Fruit fly (Drosophila melanogaster) whole organism, embryonic: ENCODE results near the gene roq.

Experiments used
- Aef1 ChIP-seq: fragments of 200-800 bp; sonication (Bioruptor generic); IDR thresholded peaks from 3 replicates; pipeline ENCODE4 v1.3.6; 2022; ENCODE audit warnings: missing biosample characterization, missing genetic modification characterization
- Antp ChIP-seq: fragments of 200-800 bp; sonication (Bioruptor generic); optimal IDR thresholded peaks from 3 replicates; lab custom pipeline; 2016; ENCODE audit warnings: missing biosample characterization, missing genetic modification characterization
- CG10959 ChIP-seq: fragments of 200-800 bp; sonication (Bioruptor generic); IDR thresholded peaks from 2 replicates; pipeline ENCODE4 v1.3.6; 2022; ENCODE audit warnings: missing biosample characterization, missing genetic modification characterization
- CG11247 ChIP-seq: fragments of 200-800 bp; sonication (Bioruptor generic); IDR thresholded peaks from 2 replicates; pipeline ENCODE4 v1.3.6; 2022; ENCODE audit warnings: missing biosample characterization, missing genetic modification characterization
- CG11723 ChIP-seq: fragments of 200-800 bp; sonication (Bioruptor generic); optimal IDR thresholded peaks from 2 replicates; lab custom pipeline; 2017; ENCODE audit warnings: missing biosample characterization, mild to moderate bottlenecking, missing genetic modification characterization
- CG14014 ChIP-seq: fragments of 200-800 bp; sonication (Bioruptor generic); IDR thresholded peaks from 2 replicates; pipeline ENCODE4 v1.3.6; 2022; ENCODE audit warnings: missing biosample characterization, missing genetic modification characterization
- CG15696 ChIP-seq: fragments of 200-800 bp; sonication (Bioruptor generic); optimal IDR thresholded peaks from 2 replicates; lab custom pipeline; 2019; ENCODE audit warnings: missing biosample characterization, mild to moderate bottlenecking, missing genetic modification characterization, moderate library complexity
- CG16815 ChIP-seq: fragments of 200-800 bp; sonication (Bioruptor generic); optimal IDR thresholded peaks from 3 replicates; lab custom pipeline; 2017; ENCODE audit warnings: missing biosample characterization, mild to moderate bottlenecking, missing genetic modification characterization
- CG18619 ChIP-seq: fragments of 200-800 bp; sonication (Bioruptor generic); optimal IDR thresholded peaks from 3 replicates; lab custom pipeline; 2017; ENCODE audit warnings: missing biosample characterization, mild to moderate bottlenecking, missing genetic modification characterization
- CG4282 ChIP-seq: fragments of 200-800 bp; sonication (Bioruptor generic); optimal IDR thresholded peaks from 2 replicates; lab custom pipeline; 2016; ENCODE audit warnings: missing biosample characterization, missing genetic modification characterization
- CG4424 ChIP-seq: fragments of 200-800 bp; sonication (Bioruptor generic); optimal IDR thresholded peaks from 3 replicates; lab custom pipeline; 2016; ENCODE audit warnings: missing biosample characterization, missing genetic modification characterization
- CG6765 ChIP-seq: fragments of 200-800 bp; sonication (Bioruptor generic); optimal IDR thresholded peaks from 3 replicates; lab custom pipeline; 2017; ENCODE audit warnings: missing biosample characterization, mild to moderate bottlenecking, missing genetic modification characterization
- CG8765 ChIP-seq: fragments of 200-800 bp; sonication (Bioruptor generic); IDR thresholded peaks from 2 replicates; pipeline ENCODE4 v1.3.6; 2022; ENCODE audit warnings: missing biosample characterization, missing genetic modification characterization
- CG9876 ChIP-seq: fragments of 200-800 bp; sonication (Bioruptor generic); optimal IDR thresholded peaks from 2 replicates; lab custom pipeline; 2016; ENCODE audit warnings: missing biosample characterization, missing genetic modification characterization
- CTCF ChIP-seq: fragments of 200-800 bp; sonication (Bioruptor generic); optimal IDR thresholded peaks from 2 replicates; lab custom pipeline; 2017; ENCODE audit warnings: missing biosample characterization, mild to moderate bottlenecking, missing genetic modification characterization, moderate library complexity
- E2f2 ChIP-seq: fragments of 200-800 bp; sonication (Bioruptor generic); IDR thresholded peaks from 2 replicates; pipeline ENCODE4 v1.3.6; 2022; ENCODE audit warnings: missing biosample characterization, missing genetic modification characterization
- ERR ChIP-seq: fragments of 200-800 bp; sonication (Bioruptor generic); optimal IDR thresholded peaks from 2 replicates; lab custom pipeline; 2016; ENCODE audit warnings: missing biosample characterization, missing genetic modification characterization
- Gug ChIP-seq: fragments of 200-800 bp; sonication (Bioruptor generic); IDR thresholded peaks from 4 replicates; pipeline ENCODE4 v1.3.6; 2022; ENCODE audit warnings: missing biosample characterization, missing genetic modification characterization
- HmgZ ChIP-seq: fragments of 200-800 bp; sonication (Bioruptor generic); optimal IDR thresholded peaks from 2 replicates; lab custom pipeline; 2018; ENCODE audit warnings: missing biosample characterization, mild to moderate bottlenecking, missing genetic modification characterization
- MTF-1 ChIP-seq: fragments of 200-800 bp; sonication (Bioruptor generic); optimal IDR thresholded peaks from 2 replicates; lab custom pipeline; 2018; ENCODE audit warnings: missing biosample characterization, mild to moderate bottlenecking, missing genetic modification characterization, borderline replicate concordance
- Nf-YB ChIP-seq: fragments of 200-800 bp; sonication (Bioruptor generic); optimal IDR thresholded peaks from 3 replicates; lab custom pipeline; 2019; ENCODE audit warnings: missing biosample characterization, mild to moderate bottlenecking, missing genetic modification characterization, moderate library complexity
- Side ChIP-seq: fragments of 200-800 bp; sonication (Bioruptor generic); optimal IDR thresholded peaks from 2 replicates; lab custom pipeline; 2016; ENCODE audit warnings: missing biosample characterization, missing genetic modification characterization
- Sry-β ChIP-seq: fragments of 200-800 bp; sonication (Bioruptor generic); optimal IDR thresholded peaks from 2 replicates; lab custom pipeline; 2018; ENCODE audit warnings: missing biosample characterization, mild to moderate bottlenecking, missing genetic modification characterization, moderate library complexity
- Taf1 ChIP-seq: fragments of 200-800 bp; sonication (Bioruptor generic); IDR thresholded peaks from 2 replicates; pipeline ENCODE4 v1.3.6; 2022; ENCODE audit warnings: missing biosample characterization, missing genetic modification characterization
- Vsx1 ChIP-seq: fragments of 200-800 bp; sonication (Bioruptor generic); optimal IDR thresholded peaks from 2 replicates; lab custom pipeline; 2017; ENCODE audit warnings: missing biosample characterization, mild to moderate bottlenecking, missing genetic modification characterization, missing genetic modification reagents
- kah ChIP-seq: fragments of 200-800 bp; sonication (Bioruptor generic); optimal IDR thresholded peaks from 2 replicates; lab custom pipeline; 2018; ENCODE audit warnings: missing biosample characterization, mild to moderate bottlenecking, missing genetic modification characterization
- klu ChIP-seq: fragments of 200-800 bp; sonication (Bioruptor generic); IDR thresholded peaks from 2 replicates; pipeline ENCODE4 v1.3.6; 2022; ENCODE audit warnings: missing biosample characterization, missing genetic modification characterization
- lola ChIP-seq, 3 experiments: fragments of >200 bp in 2 of 3; fragments of 200-800 bp in 1 of 3; sonication (Bioruptor generic) in 1 of 3; optimal IDR thresholded peaks; 2 replicates each; lab custom pipeline; 2017 to 2019; ENCODE audit warnings: missing biosample characterization in 3 of 3, missing genetic modification characterization in 3 of 3, mild to moderate bottlenecking in 1 of 3, moderate library complexity in 1 of 3
- mam ChIP-seq: fragments of 200-800 bp; sonication (Bioruptor generic); optimal IDR thresholded peaks from 3 replicates; lab custom pipeline; 2016; ENCODE audit warnings: missing biosample characterization, missing genetic modification characterization
- pnt ChIP-seq: fragments of 200-800 bp; sonication (Bioruptor generic); optimal IDR thresholded peaks from 3 replicates; lab custom pipeline; 2016; ENCODE audit warnings: missing biosample characterization, missing genetic modification characterization
- pzg ChIP-seq: fragments of 200-800 bp; sonication (Bioruptor generic); optimal IDR thresholded peaks from 3 replicates; lab custom pipeline; 2018; ENCODE audit warnings: missing biosample characterization, mild to moderate bottlenecking, missing genetic modification characterization, moderate library complexity
- ranshi ChIP-seq: fragments of 200-800 bp; sonication (Bioruptor generic); IDR thresholded peaks from 2 replicates; pipeline ENCODE4 v1.3.6; 2022; ENCODE audit warnings: missing biosample characterization, missing genetic modification characterization
- repo ChIP-seq: fragments of 200-800 bp; sonication (Bioruptor generic); optimal IDR thresholded peaks from 2 replicates; lab custom pipeline; 2016; ENCODE audit warnings: missing biosample characterization, missing genetic modification characterization
- run ChIP-seq: fragments of 200-800 bp; sonication (Bioruptor generic); optimal IDR thresholded peaks from 3 replicates; lab custom pipeline; 2018; ENCODE audit warnings: missing biosample characterization, mild to moderate bottlenecking, missing genetic modification characterization
- sens-2 ChIP-seq: fragments of 200-800 bp; sonication (Bioruptor generic); IDR thresholded peaks from 2 replicates; pipeline ENCODE4 v1.3.6; 2022; ENCODE audit warnings: missing biosample characterization, missing genetic modification characterization
- seq ChIP-seq: fragments of 200-800 bp; sonication (Bioruptor generic); IDR thresholded peaks from 2 replicates; pipeline ENCODE4 v1.3.6; 2022; ENCODE audit warnings: missing biosample characterization, missing genetic modification characterization
- shn ChIP-seq: fragments of 200-800 bp; sonication (Bioruptor generic); optimal IDR thresholded peaks from 3 replicates; lab custom pipeline; 2016; ENCODE audit warnings: missing biosample characterization, missing genetic modification characterization
- sqz ChIP-seq: fragments of 200-800 bp; sonication (Bioruptor generic); optimal IDR thresholded peaks from 3 replicates; lab custom pipeline; 2018; ENCODE audit warnings: missing biosample characterization, mild to moderate bottlenecking, missing genetic modification characterization
- tin ChIP-seq: fragments of 200-800 bp; sonication (Bioruptor generic); optimal IDR thresholded peaks from 3 replicates; lab custom pipeline; 2016; ENCODE audit warnings: missing biosample characterization, missing genetic modification characterization
- unpg ChIP-seq: fragments of 200-800 bp; sonication (Bioruptor generic); optimal IDR thresholded peaks from 3 replicates; lab custom pipeline; 2018; ENCODE audit warnings: missing biosample characterization, mild to moderate bottlenecking, missing genetic modification characterization, moderate library complexity
- yki ChIP-seq: fragments of >200 bp; optimal IDR thresholded peaks from 3 replicates; lab custom pipeline; 2018

roq gene

DNA sequence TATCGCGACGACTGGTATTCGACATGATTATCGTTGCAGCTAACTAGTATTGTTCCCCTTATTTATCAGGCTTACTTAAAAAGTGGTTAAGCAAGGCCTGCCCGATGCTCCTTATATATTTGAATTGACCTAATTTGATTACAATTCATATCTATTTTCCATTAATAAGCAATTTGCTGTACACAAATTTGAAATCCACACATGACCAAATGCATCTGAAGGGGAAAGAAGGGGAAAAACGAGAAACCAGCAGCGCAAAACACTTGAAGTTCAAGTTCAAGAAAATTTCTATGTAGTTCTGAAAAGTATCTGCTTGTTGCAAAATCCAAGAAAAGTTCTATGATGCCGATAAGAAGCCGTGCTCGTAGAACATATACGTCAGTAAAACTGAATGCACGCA lies 51.7 kb downstream of the roq start, which contains the start of the genes CG13040 and CG13039:
Gene CG13040, minus strand, starts transcription at position 101 of the 400 bp plus-strand sequence.
Gene CG13039, minus strand, starts transcription at position 106 of the 400 bp plus-strand sequence.
- no peak for TF ChIP-seq Nf-YB (GFP tag; lab: Kevin White, UChicago)
- TF ChIP-seq kah: no peak
- TF ChIP-seq klu: no peak
- TF ChIP-seq pzg (GFP tag; lab: Kevin White, UChicago): no peak
- TF ChIP-seq repo (GFP tag; lab: Kevin White, UChicago): no peak
- no peak for TF ChIP-seq seq
- no peak for TF ChIP-seq CG9876 (GFP tag; lab: Kevin White, UChicago)
- no peak for TF ChIP-seq CG16815 (GFP tag; lab: Kevin White, UChicago)
- no peak for TF ChIP-seq unpg (GFP tag; lab: Kevin White, UChicago)
- TF ChIP-seq ERR (GFP tag; lab: Kevin White, UChicago): no peak
- TF ChIP-seq CTCF: no peak
- no peak for TF ChIP-seq Side (GFP tag; lab: Kevin White, UChicago)
- no peak for TF ChIP-seq E2f2
- TF ChIP-seq HmgZ (tag; lab: Kevin White, UChicago): no peak
- no peak for TF ChIP-seq yki (lab: Kevin White, UChicago)

DNA sequence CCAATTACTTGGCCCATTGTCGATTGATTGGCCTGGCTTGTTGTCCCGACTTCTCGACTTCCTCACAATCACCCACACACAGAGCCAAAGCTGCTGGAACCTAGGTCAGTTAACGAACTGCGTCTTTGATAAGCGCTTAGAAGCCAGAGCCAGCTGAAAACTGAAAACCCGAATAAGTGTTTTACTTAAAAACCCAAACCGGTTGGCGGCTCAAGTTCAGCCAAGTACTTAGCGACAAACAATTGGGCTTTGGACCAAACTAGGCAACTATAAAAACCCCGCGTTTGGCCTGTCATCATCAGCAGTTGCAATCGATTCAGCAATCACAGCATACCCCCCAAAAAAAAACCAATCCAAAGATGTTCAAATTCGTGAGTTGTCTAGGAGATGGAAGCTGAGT lies 55.0 kb downstream of the roq start, which contains the start of gene CG13059:
Gene CG13059, plus strand, starts transcription at position 301 of the 400 bp plus-strand sequence.
- TF ChIP-seq sens-2 (GFP tag; lab: Robert Waterston, UW): no peak
- TF ChIP-seq pnt (GFP tag; lab: Kevin White, UChicago): no peak
- TF ChIP-seq mam (GFP tag; lab: Kevin White, UChicago): no peak
- TF ChIP-seq CG4282 (GFP tag; lab: Kevin White, UChicago): no peak
- TF ChIP-seq CG6765: no peak
- no peak for TF ChIP-seq run (tag; lab: Kevin White, UChicago)
- no peak for TF ChIP-seq CG8765 (GFP tag; lab: Robert Waterston, UW)

DNA sequence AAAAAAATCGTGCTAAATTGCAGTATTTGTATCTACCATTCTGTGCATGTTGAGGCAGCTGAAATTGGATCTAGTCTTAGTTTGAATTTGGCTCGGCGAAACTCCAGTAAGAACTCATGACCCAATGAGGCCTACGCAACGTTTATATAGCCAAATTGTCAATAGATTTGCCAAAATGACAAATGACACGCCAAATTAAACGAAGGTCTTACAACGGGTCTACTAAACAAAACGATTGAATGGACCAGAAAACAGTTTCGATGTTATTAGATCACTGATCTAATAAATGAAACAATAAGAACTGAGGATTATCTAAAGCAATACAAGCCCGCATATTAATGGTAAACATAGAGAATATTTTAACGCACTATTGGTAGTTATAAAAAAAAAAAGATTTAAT lies 57.2 kb downstream of the roq start, which contains the start of gene CG42718:
Gene CG42718, minus strand, starts transcription at position 101 of the 400 bp plus-strand sequence.
- TF ChIP-seq sqz: no peak
- TF ChIP-seq ranshi (GFP tag; lab: Robert Waterston, UW): no peak
- TF ChIP-seq MTF-1: no peak
- TF ChIP-seq CG11247 (GFP tag; lab: Robert Waterston, UW): no peak
- TF ChIP-seq Antp (GFP tag; lab: Kevin White, UChicago): no peak
- no peak for TF ChIP-seq CG11723 (GFP tag; lab: Kevin White, UChicago)
- TF ChIP-seq Gug (GFP tag; lab: Robert Waterston, UW): no peak
- no peak for TF ChIP-seq Vsx1 (GFP tag; lab: Kevin White, UChicago)
- TF ChIP-seq CG4424 (GFP tag; lab: Kevin White, UChicago): no peak
- no peak for TF ChIP-seq CG14014 (GFP tag; lab: Robert Waterston, UW)
- TF ChIP-seq tin (GFP tag; lab: Kevin White, UChicago): no peak
- no peak for TF ChIP-seq Sry-β
- TF ChIP-seq HmgZ (tag; lab: Kevin White, UChicago): no peak
- TF ChIP-seq lola (GFP tag; optimal IDR thresholded peaks at IDR 0.05; lab: Kevin White, UChicago): no peak
- TF ChIP-seq Taf1 (GFP tag; lab: Robert Waterston, UW): no peak
- TF ChIP-seq CG10959 (GFP tag; lab: Robert Waterston, UW): no peak
- no peak for TF ChIP-seq shn (GFP tag; lab: Kevin White, UChicago)
- no peak for TF ChIP-seq CG18619 (GFP tag; lab: Kevin White, UChicago)
- TF ChIP-seq CG15696 (tag; lab: Kevin White, UChicago): no peak
- TF ChIP-seq Aef1 (GFP tag; lab: Robert Waterston, UW): no peak
